Fruit fly (Drosophila melanogaster) whole organism, wandering third instar larva: Measurements from ENCODE around the gene snRNP-U1-C.
A peak's percentile ranks its signal among the peaks of the same experiment; 100 is the strongest.

Source experiments
- Abd-B ChIP-seq: fragments of >200 bp; optimal IDR thresholded peaks from 2 replicates; lab custom pipeline; 2017; ENCODE audit warnings: missing biosample characterization, missing genetic modification characterization
- CG9705 ChIP-seq: fragments of 200-800 bp; sonication (Bioruptor generic); optimal IDR thresholded peaks from 2 replicates; lab custom pipeline; 2018; ENCODE audit warnings: missing biosample characterization, mild to moderate bottlenecking, missing genetic modification characterization
- CrebA ChIP-seq: fragments of 200-800 bp; sonication (Bioruptor generic); optimal IDR thresholded peaks from 2 replicates; lab custom pipeline; 2016; ENCODE audit warnings: missing biosample characterization, mild to moderate bottlenecking, missing genetic modification characterization, borderline replicate concordance
- Dfd ChIP-seq: fragments of >200 bp; optimal IDR thresholded peaks from 2 replicates; lab custom pipeline; 2017; ENCODE audit warnings: missing biosample characterization, missing genetic modification characterization
- Dif ChIP-seq: fragments of 200-275, 200-300 bp; sonication (Bioruptor generic); optimal IDR thresholded peaks from 2 replicates; lab custom pipeline; 2018; ENCODE audit warnings: missing biosample characterization, missing genetic modification characterization; ENCODE audit not compliant: partially characterized antibody
- HLH106 ChIP-seq: fragments of 200-800 bp; optimal IDR thresholded peaks from 3 replicates; lab custom pipeline; 2019; ENCODE audit warnings: missing biosample characterization, mild to moderate bottlenecking, missing genetic modification characterization, moderate library complexity
- Hnf4 ChIP-seq: fragments of 200-800 bp; sonication (Bioruptor generic); optimal IDR thresholded peaks from 2 replicates; lab custom pipeline; 2016; ENCODE audit warnings: missing biosample characterization, mild to moderate bottlenecking, missing genetic modification characterization
- Hr78 ChIP-seq: fragments of >200 bp; optimal IDR thresholded peaks from 2 replicates; lab custom pipeline; 2017; ENCODE audit warnings: missing biosample characterization, missing genetic modification characterization
- Hr83 ChIP-seq: fragments of 200-300 bp; sonication (Bioruptor generic); optimal IDR thresholded peaks from 2 replicates; lab custom pipeline; 2016; ENCODE audit warnings: missing biosample characterization, mild to moderate bottlenecking, missing genetic modification characterization, moderate library complexity; ENCODE audit not compliant: poor library complexity, severe bottlenecking
- Jra ChIP-seq: sonication (Bioruptor generic); optimal IDR thresholded peaks from 2 replicates; lab custom pipeline; 2016; ENCODE audit warnings: missing biosample characterization, missing genetic modification characterization
- Mio ChIP-seq: sonication (Bioruptor generic); optimal IDR thresholded peaks from 2 replicates; lab custom pipeline; 2016; ENCODE audit warnings: missing biosample characterization, missing genetic modification characterization
- Myc ChIP-seq: fragments of >200 bp; optimal IDR thresholded peaks from 2 replicates; lab custom pipeline; 2017
- N ChIP-seq: fragments of >200 bp; optimal IDR thresholded peaks from 2 replicates; lab custom pipeline; 2018; ENCODE audit warnings: missing biosample characterization, missing external identifiers, missing genetic modification characterization
- OdsH ChIP-seq: fragments of 200-800 bp; sonication (Bioruptor generic); optimal IDR thresholded peaks from 2 replicates; lab custom pipeline; 2016; ENCODE audit warnings: missing biosample characterization, mild to moderate bottlenecking, missing genetic modification characterization
- Rel ChIP-seq, 2 experiments: fragments of 200-800 bp; sonication (Bioruptor generic) in 1 of 2; optimal IDR thresholded peaks; 2 replicates in 1 of 2; 3 replicates in 1 of 2; lab custom pipeline; 2016 to 2019; ENCODE audit warnings: mild to moderate bottlenecking in 2 of 2, missing biosample characterization in 2 of 2, missing genetic modification characterization in 2 of 2, moderate library complexity in 1 of 2
- Sp1 ChIP-seq: fragments of 200-800 bp; sonication (Bioruptor generic); optimal IDR thresholded peaks from 3 replicates; lab custom pipeline; 2019; ENCODE audit warnings: missing biosample characterization, mild to moderate bottlenecking, missing genetic modification characterization, moderate library complexity
- Vsx2 ChIP-seq: fragments of 200-300, 225-300 bp; sonication (Bioruptor generic); optimal IDR thresholded peaks from 2 replicates; lab custom pipeline; 2018; ENCODE audit warnings: missing biosample characterization, missing genetic modification characterization; ENCODE audit not compliant: partially characterized antibody
- br ChIP-seq: fragments of 200-800 bp; sonication (Bioruptor generic); optimal IDR thresholded peaks from 2 replicates; lab custom pipeline; 2016; ENCODE audit warnings: missing biosample characterization, missing genetic modification characterization
- brk ChIP-seq: fragments of 200-800 bp; sonication (Bioruptor generic); optimal IDR thresholded peaks from 2 replicates; lab custom pipeline; 2016; ENCODE audit warnings: missing biosample characterization, mild to moderate bottlenecking, missing genetic modification characterization
- dl ChIP-seq, 2 experiments: fragments of 175-275, 200-275 bp in 1 of 2; fragments of 200-275 bp in 1 of 2; sonication (Bioruptor generic); optimal IDR thresholded peaks; lab custom pipeline; 2018; ENCODE audit warnings: mild to moderate bottlenecking in 2 of 2, missing biosample characterization in 2 of 2, missing genetic modification characterization in 2 of 2, moderate library complexity in 2 of 2; ENCODE audit not compliant: partially characterized antibody in 2 of 2, insufficient read depth in 1 of 2
- dmrt93B ChIP-seq: fragments of 200-800 bp; sonication (Bioruptor generic); optimal IDR thresholded peaks from 2 replicates; lab custom pipeline; 2018; ENCODE audit warnings: missing biosample characterization, mild to moderate bottlenecking, missing genetic modification characterization
- dsf ChIP-seq: sonication (Bioruptor generic); optimal IDR thresholded peaks from 2 replicates; lab custom pipeline; 2016; ENCODE audit warnings: missing biosample characterization, missing genetic modification characterization, borderline replicate concordance
- ey ChIP-seq: fragments of 200-800 bp; sonication (Bioruptor generic); optimal IDR thresholded peaks from 2 replicates; lab custom pipeline; 2016; ENCODE audit warnings: missing biosample characterization, missing genetic modification characterization
- foxo ChIP-seq, 2 experiments: fragments of 200-800 bp; sonication (Bioruptor generic); optimal IDR thresholded peaks; 2 replicates in 1 of 2; 3 replicates in 1 of 2; lab custom pipeline; 2016 to 2017; ENCODE audit warnings: missing biosample characterization in 2 of 2, missing genetic modification characterization in 2 of 2
- fru ChIP-seq: fragments of 200-800 bp; sonication (Bioruptor generic); optimal IDR thresholded peaks from 3 replicates; lab custom pipeline; 2016; ENCODE audit warnings: missing biosample characterization, mild to moderate bottlenecking, missing genetic modification characterization
- h ChIP-seq: fragments of 200-800 bp; sonication (Bioruptor generic); optimal IDR thresholded peaks from 3 replicates; lab custom pipeline; 2016; ENCODE audit warnings: missing biosample characterization, mild to moderate bottlenecking, missing genetic modification characterization
- jim ChIP-seq: fragments of 175-275, 200-325 bp; sonication (Bioruptor generic); optimal IDR thresholded peaks from 2 replicates; lab custom pipeline; 2016; ENCODE audit warnings: missing biosample characterization, mild to moderate bottlenecking, missing genetic modification characterization
- lola ChIP-seq: fragments of >200 bp; optimal IDR thresholded peaks from 2 replicates; lab custom pipeline; 2017; ENCODE audit warnings: missing biosample characterization, missing genetic modification characterization
- pan ChIP-seq: fragments of >200 bp; optimal IDR thresholded peaks from 2 replicates; lab custom pipeline; 2017
- psq ChIP-seq: fragments of 200-800 bp; sonication (Bioruptor generic); optimal IDR thresholded peaks from 3 replicates; lab custom pipeline; 2017; ENCODE audit warnings: missing biosample characterization, mild to moderate bottlenecking, missing genetic modification characterization, moderate library complexity
- rgr ChIP-seq: fragments of 200-800 bp; sonication (Bioruptor generic); optimal IDR thresholded peaks from 3 replicates; lab custom pipeline; 2016; ENCODE audit warnings: missing biosample characterization, mild to moderate bottlenecking, missing genetic modification characterization
- sage ChIP-seq: fragments of 200-800 bp; sonication (Bioruptor generic); optimal IDR thresholded peaks from 2 replicates; lab custom pipeline; 2016; ENCODE audit warnings: missing biosample characterization, mild to moderate bottlenecking, missing genetic modification characterization
- sv ChIP-seq: fragments of 200-800 bp; sonication (Bioruptor generic); optimal IDR thresholded peaks from 3 replicates; lab custom pipeline; 2016; ENCODE audit warnings: missing biosample characterization, missing genetic modification characterization
- tai ChIP-seq: sonication (Bioruptor generic); optimal IDR thresholded peaks from 2 replicates; lab custom pipeline; 2016; ENCODE audit warnings: missing biosample characterization, missing genetic modification characterization
- usp ChIP-seq: fragments of >200 bp; optimal IDR thresholded peaks from 2 replicates; lab custom pipeline; 2017; ENCODE audit warnings: missing biosample characterization, missing genetic modification characterization
- woc ChIP-seq: sonication (Bioruptor generic); optimal IDR thresholded peaks from 2 replicates; lab custom pipeline; 2016; ENCODE audit warnings: missing biosample characterization, mild to moderate bottlenecking, missing genetic modification characterization

The snRNP-U1-C gene

dm6 chr3R:18986089-18986887 lies 2.8 kb upstream of the snRNP-U1-C start:
- TF ChIP-seq dmrt93B (no peak), foxo (GFP tag; optimal IDR thresholded peaks at IDR 0.05; lab: Kevin White, UChicago) (peak in 1 of 2 experiments; percentile 32), pan (no peak), dl (GFP tag; optimal IDR thresholded peaks at IDR 0.05; lab: Kevin White, UChicago; ENCODE audit: insufficient read depth in 1 of 2, partially characterized antibody in 2 of 2) (peak in 1 of 2 experiments; percentile 23), Rel (GFP tag; optimal IDR thresholded peaks at IDR 0.05; lab: Kevin White, UChicago) (no peak), Rel (tag; optimal IDR thresholded peaks at IDR 0.05; lab: Kevin White, UChicago) (peak; percentile 45)

- peak; percentile 95 for TF ChIP-seq OdsH (GFP tag; lab: Kevin White, UChicago)
- TF ChIP-seq Myc (lab: Kevin White, UChicago): no peak
- no peak for TF ChIP-seq Dif
- peak; percentile 28 for TF ChIP-seq sage
- TF ChIP-seq h (GFP tag; lab: Kevin White, UChicago): peak; percentile 77
- TF ChIP-seq psq: peak; percentile 92
- TF ChIP-seq woc (GFP tag; lab: Kevin White, UChicago): peak; percentile 34
- no peak for TF ChIP-seq CrebA (GFP tag; lab: Kevin White, UChicago)
- peak; percentile 86 for TF ChIP-seq Sp1 (GFP tag; lab: Kevin White, UChicago)
- peak; percentile 66 for TF ChIP-seq brk
- TF ChIP-seq sv: no peak
- TF ChIP-seq Hr83 (GFP tag; lab: Kevin White, UChicago): no peak
- TF ChIP-seq jim (GFP tag; lab: Kevin White, UChicago): no peak
- peak; percentile 35 for TF ChIP-seq Hnf4 (GFP tag; lab: Kevin White, UChicago)
- TF ChIP-seq Jra (GFP tag; lab: Kevin White, UChicago): peak; percentile 2
- TF ChIP-seq foxo (GFP tag; optimal IDR thresholded peaks at IDR 0.05; lab: Kevin White, UChicago): peak in 1 of 2 experiments; percentile 94
- peak; percentile 59 for TF ChIP-seq br (GFP tag; lab: Kevin White, UChicago)
- no peak for TF ChIP-seq Abd-B (GFP tag; lab: Kevin White, UChicago)
- TF ChIP-seq ey (GFP tag; lab: Kevin White, UChicago): peak; percentile 83
- TF ChIP-seq dmrt93B: peak; percentile 89
- peak; percentile 3 for TF ChIP-seq dsf (GFP tag; lab: Kevin White, UChicago)
- peak; percentile 92 for TF ChIP-seq rgr (GFP tag; lab: Kevin White, UChicago)
- peak; percentile 83 for TF ChIP-seq HLH106 (tag; lab: Kevin White, UChicago)
- peak; percentile 40 for TF ChIP-seq CG9705
- TF ChIP-seq Rel (GFP tag; optimal IDR thresholded peaks at IDR 0.05; lab: Kevin White, UChicago): no peak
- peak; percentile 96 for TF ChIP-seq Rel (tag; optimal IDR thresholded peaks at IDR 0.05; lab: Kevin White, UChicago)
- peak; percentile 77 for TF ChIP-seq fru (GFP tag; lab: Kevin White, UChicago)
Observed at dm6 chr3R:18985114-18985785, 1.8 kb upstream of the snRNP-U1-C start.

dm6 chr3R:18980863-18981536 lies 2.5 kb downstream of the snRNP-U1-C start, which contains the start of the genes dnk and Smu1:
Gene dnk (plus strand): TSS chr3R:18980995.
Gene Smu1 (minus strand): TSS chr3R:18981324.
- TF ChIP-seq jim (GFP tag; lab: Kevin White, UChicago) (peak; percentile 41), Hr78 (no peak)

dm6 chr3R:18978709-18979108 lies 4.7 kb downstream of the snRNP-U1-C start, which contains the start of gene euc:
Gene euc (minus strand): TSS chr3R:18978809.
- TF ChIP-seq CG9705: no peak
- TF ChIP-seq foxo (GFP tag; optimal IDR thresholded peaks at IDR 0.05; lab: Kevin White, UChicago): no peak
- no peak for TF ChIP-seq Vsx2 (GFP tag; lab: Kevin White, UChicago)
- TF ChIP-seq tai (GFP tag; lab: Kevin White, UChicago): no peak
- TF ChIP-seq Dif: no peak
- TF ChIP-seq ey (GFP tag; lab: Kevin White, UChicago): no peak
- TF ChIP-seq HLH106 (tag; lab: Kevin White, UChicago): no peak
- no peak for TF ChIP-seq lola (GFP tag; lab: Kevin White, UChicago)
- no peak for TF ChIP-seq usp
- TF ChIP-seq Dfd (GFP tag; lab: Kevin White, UChicago): no peak
- TF ChIP-seq Hr83 (GFP tag; lab: Kevin White, UChicago): no peak
- no peak for TF ChIP-seq Mio (GFP tag; lab: Kevin White, UChicago)
- no peak for TF ChIP-seq brk
- TF ChIP-seq N: no peak
- TF ChIP-seq h (GFP tag; lab: Kevin White, UChicago): no peak
- TF ChIP-seq Hnf4 (GFP tag; lab: Kevin White, UChicago): no peak
- TF ChIP-seq psq: no peak
